Fruit fly (Drosophila melanogaster): ENCODE results near the gene CG32718.
A peak's percentile ranks its signal among the peaks of the same experiment; 100 is the strongest.

CG32718 gene

DNA sequence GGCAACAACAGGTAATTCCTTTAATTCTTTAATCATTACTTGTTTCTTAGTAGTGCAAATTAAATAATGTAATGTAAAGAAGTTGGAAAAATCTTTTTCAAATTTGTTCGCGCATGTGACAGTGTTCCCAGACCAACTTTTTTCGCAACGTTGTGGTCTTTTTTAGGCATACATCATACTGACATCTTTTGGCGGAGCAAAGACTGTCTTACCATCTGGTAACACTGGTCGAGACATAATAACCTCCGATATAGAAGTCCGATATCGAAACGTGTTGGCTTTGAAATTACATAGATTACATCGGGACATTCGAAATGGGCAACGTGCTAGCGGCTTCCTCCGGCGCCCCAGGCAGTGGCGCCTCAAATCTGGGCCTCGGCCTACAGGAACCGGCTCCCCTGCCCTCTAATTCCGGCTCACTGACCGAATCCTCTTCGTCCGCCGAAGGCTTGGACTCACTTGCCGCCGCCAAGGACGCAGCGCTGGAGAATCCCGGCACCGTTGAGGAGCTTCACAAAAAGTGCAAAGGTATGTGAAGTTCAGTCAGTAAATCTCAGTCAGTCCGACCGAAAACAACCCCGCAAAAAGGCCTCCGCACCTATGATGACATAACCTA lies 40.7 kb upstream of the CG32718 start (continued):
- no peak for TF ChIP-seq Dip3 (GFP tag; optimal IDR thresholded peaks at IDR 0.05)
- no peak for TF ChIP-seq Drgx (GFP tag; IDR thresholded peaks at IDR 0.05)
- peak; percentile 39; the same call in 1 of the 3 replicates for TF ChIP-seq CG6791 (GFP tag; IDR thresholded peaks at IDR 0.05; ENCODE audit: partially characterized antibody)
- TF ChIP-seq vnd (GFP tag; IDR thresholded peaks at IDR 0.05; ENCODE audit: partially characterized antibody), result no peak
- no peak for TF ChIP-seq unpg (GFP tag; optimal IDR thresholded peaks at IDR 0.05)
- no peak for TF ChIP-seq CkIIα-i1 (GFP tag; IDR thresholded peaks at IDR 0.05)
- no peak for TF ChIP-seq ap (GFP tag; IDR thresholded peaks at IDR 0.05)
- no peak for TF ChIP-seq CG32532 (GFP tag; IDR thresholded peaks at IDR 0.05)
- TF ChIP-seq Taf1 (GFP tag; IDR thresholded peaks at IDR 0.05), result no peak
- no peak for TF ChIP-seq CG9437 (GFP tag; optimal IDR thresholded peaks at IDR 0.05)
- peak; percentile 55 for TF ChIP-seq BEAF-32 (GFP tag; optimal IDR thresholded peaks at IDR 0.05)
- TF ChIP-seq ken (GFP tag; IDR thresholded peaks at IDR 0.05), result no peak
- no peak for TF ChIP-seq pb (GFP tag; optimal IDR thresholded peaks at IDR 0.05)
- TF ChIP-seq CG12744 (GFP tag; optimal IDR thresholded peaks at IDR 0.05), result no peak
- TF ChIP-seq sens-2 (GFP tag; IDR thresholded peaks at IDR 0.05), result no peak
- no peak; the same call in 1 of the 2 replicates for TF ChIP-seq unc-4 (GFP tag; IDR thresholded peaks at IDR 0.05; ENCODE audit: partially characterized antibody)
- TF ChIP-seq NK7.1 (GFP tag; optimal IDR thresholded peaks at IDR 0.05), result no peak
- TF ChIP-seq B-H1 (GFP tag; IDR thresholded peaks at IDR 0.05), result no peak
- no peak for TF ChIP-seq CG3838 (GFP tag; optimal IDR thresholded peaks at IDR 0.05)
- no peak for TF ChIP-seq Poxn (GFP tag; IDR thresholded peaks at IDR 0.05)
- TF ChIP-seq pnt (GFP tag; optimal IDR thresholded peaks at IDR 0.05), result no peak
- no peak for TF ChIP-seq crp (GFP tag; optimal IDR thresholded peaks at IDR 0.05)
- no peak for TF ChIP-seq sc (optimal IDR thresholded peaks at IDR 0.05)
- TF ChIP-seq sc (GFP tag; optimal IDR thresholded peaks at IDR 0.05), result no peak
- no peak for TF ChIP-seq Jarid2 (GFP tag; optimal IDR thresholded peaks at IDR 0.05)
- no peak for TF ChIP-seq CG15011 (GFP tag; optimal IDR thresholded peaks at IDR 0.05)
- no peak for TF ChIP-seq z (GFP tag; IDR thresholded peaks at IDR 0.05)
- no peak for TF ChIP-seq CG1647 (GFP tag; optimal IDR thresholded peaks at IDR 0.05)
- peak; percentile 73 for TF ChIP-seq CG1603 (tag; optimal IDR thresholded peaks at IDR 0.05)
- no peak for TF ChIP-seq jigr1 (GFP tag; IDR thresholded peaks at IDR 0.05)
- TF ChIP-seq CG9215 (GFP tag; IDR thresholded peaks at IDR 0.05), result no peak
- no peak for TF ChIP-seq lilli (GFP tag; optimal IDR thresholded peaks at IDR 0.05)
- no peak for TF ChIP-seq wor (GFP tag; IDR thresholded peaks at IDR 0.05)
- no peak for TF ChIP-seq Blimp-1 (GFP tag; optimal IDR thresholded peaks at IDR 0.05)
- TF ChIP-seq seq (GFP tag; IDR thresholded peaks at IDR 0.05), result no peak
- no peak for TF ChIP-seq HmgD (GFP tag; optimal IDR thresholded peaks at IDR 0.05)
- no peak for TF ChIP-seq CG4730 (GFP tag; IDR thresholded peaks at IDR 0.05)
- TF ChIP-seq zen2 (GFP tag; IDR thresholded peaks at IDR 0.05; ENCODE audit: partially characterized antibody), result no peak
- TF ChIP-seq mld (GFP tag; IDR thresholded peaks at IDR 0.05; ENCODE audit: partially characterized antibody), result no peak
- no peak for TF ChIP-seq insv (GFP tag; optimal IDR thresholded peaks at IDR 0.05)
- no peak for TF ChIP-seq bsh (GFP tag; optimal IDR thresholded peaks at IDR 0.05)
- no peak for TF ChIP-seq yki (optimal IDR thresholded peaks at IDR 0.05)
- peak; percentile 50 for TF ChIP-seq phol (tag; optimal IDR thresholded peaks at IDR 0.05)
- no peak for TF ChIP-seq zfh2 (GFP tag; optimal IDR thresholded peaks at IDR 0.05)
- TF ChIP-seq CG8281 (tag; optimal IDR thresholded peaks at IDR 0.05), result no peak
- no peak for TF ChIP-seq H2.0 (GFP tag; IDR thresholded peaks at IDR 0.05)
- TF ChIP-seq Sox100B (GFP tag; optimal IDR thresholded peaks at IDR 0.05), result no peak
- TF ChIP-seq CG10565 (GFP tag; optimal IDR thresholded peaks at IDR 0.05), result no peak
- TF ChIP-seq CG6254 (GFP tag; optimal IDR thresholded peaks at IDR 0.05), result no peak
- TF ChIP-seq CG5953 (GFP tag; IDR thresholded peaks at IDR 0.05), result no peak
- TF ChIP-seq Ravus (GFP tag; IDR thresholded peaks at IDR 0.05), result no peak
- no peak for TF ChIP-seq Mes4 (GFP tag; optimal IDR thresholded peaks at IDR 0.05)

All from whole organism, embryonic.